Worm (Caenorhabditis elegans) whole organism, young adult: ENCODE data around the gene C36C5.12.

Experiments
- B0019.2 ChIP-seq: fragments of 200-800 bp; sonication (Bioruptor generic); conservative IDR thresholded peaks from 2 replicates; pipeline ENCODE4 v1.3.6; 2022; ENCODE audit warnings: missing genetic modification reagents, missing genetic modification characterization, missing compliant biosample characterization
- B0035.1 ChIP-seq: sonication (generic microtip); optimal IDR thresholded peaks from 2 replicates; lab custom pipeline; 2016; ENCODE audit warnings: missing genetic modification characterization, mild to moderate bottlenecking, missing compliant biosample characterization, missing genotype, missing genetic modification reagents
- B0336.3 ChIP-seq: fragments of 200-800 bp; sonication (Bioruptor generic); IDR thresholded peaks from 2 replicates; pipeline ENCODE4 v1.3.6; 2022; ENCODE audit warnings: missing genetic modification characterization, missing compliant biosample characterization
- C17E4.6 ChIP-seq: fragments of 200-800 bp; sonication (Bioruptor generic); IDR thresholded peaks from 2 replicates; pipeline ENCODE4 v1.3.6; 2022; ENCODE audit warnings: missing genetic modification reagents, missing genetic modification characterization, missing compliant biosample characterization
- F23B12.7 ChIP-seq: sonication (generic microtip); optimal IDR thresholded peaks from 2 replicates; lab custom pipeline; 2017; ENCODE audit warnings: missing genetic modification characterization, mild to moderate bottlenecking, missing compliant biosample characterization, antibody characterized with exemption, moderate library complexity; ENCODE audit not compliant: insufficient read depth
- F49E8.2 ChIP-seq: sonication (generic microtip); optimal IDR thresholded peaks from 3 replicates; lab custom pipeline; 2017; ENCODE audit warnings: missing genetic modification characterization, mild to moderate bottlenecking, missing compliant biosample characterization, antibody characterized with exemption, moderate library complexity; ENCODE audit not compliant: insufficient read depth
- F52B5.7 ChIP-seq: sonication (generic microtip); optimal IDR thresholded peaks from 2 replicates; lab custom pipeline; 2016; ENCODE audit warnings: mild to moderate bottlenecking, missing genetic modification characterization, missing compliant biosample characterization
- T07F8.4 ChIP-seq: sonication (generic microtip); optimal IDR thresholded peaks from 2 replicates; lab custom pipeline; 2016; ENCODE audit warnings: mild to moderate bottlenecking, missing genetic modification characterization, moderate library complexity, missing compliant biosample characterization
- T26A5.8 ChIP-seq: sonication (generic microtip); optimal IDR thresholded peaks from 2 replicates; lab custom pipeline; 2016; ENCODE audit warnings: missing genetic modification characterization, missing compliant biosample characterization
- Y53G8AR.9 ChIP-seq: fragments of 200-800 bp; sonication (Bioruptor generic); conservative IDR thresholded peaks from 2 replicates; pipeline ENCODE4 v1.3.6; 2022; ENCODE audit warnings: missing genetic modification reagents, missing genetic modification characterization, missing compliant biosample characterization
- Y67H2A.10 ChIP-seq: fragments of 200-800 bp; sonication (Bioruptor generic); conservative IDR thresholded peaks from 2 replicates; pipeline ENCODE4 v1.3.6; 2022; ENCODE audit warnings: missing genetic modification reagents, missing genetic modification characterization, missing compliant biosample characterization
- Y79H2A.3 ChIP-seq: fragments of 200-800 bp; sonication (Bioruptor generic); conservative IDR thresholded peaks from 2 replicates; pipeline ENCODE4 v1.3.6; 2022; ENCODE audit warnings: missing genetic modification reagents, missing genetic modification characterization, missing compliant biosample characterization
- ZK185.1 ChIP-seq: sonication (generic microtip); optimal IDR thresholded peaks from 2 replicates; lab custom pipeline; 2016; ENCODE audit warnings: mild to moderate bottlenecking, missing genetic modification characterization, missing compliant biosample characterization; ENCODE audit not compliant: poor library complexity, severe bottlenecking
- ama-1 ChIP-seq, 3 experiments: fragments of 150-350 bp in 1 of 3; sonication (generic microtip) in 2 of 3; optimal IDR thresholded peaks; 2 replicates each; lab custom pipeline; 2014 to 2018; ENCODE audit warnings: missing biosample characterization in 2 of 3, missing genetic modification characterization in 2 of 3, missing genetic modification reagents in 2 of 3
- aptf-3 ChIP-seq: fragments of 200-800 bp; sonication (Bioruptor generic); IDR thresholded peaks from 2 replicates; pipeline ENCODE4 v1.3.6; 2022; ENCODE audit warnings: missing genetic modification characterization, missing compliant biosample characterization
- atf-7 ChIP-seq: sonication (generic microtip); optimal IDR thresholded peaks from 2 replicates; lab custom pipeline; 2017; ENCODE audit warnings: mild to moderate bottlenecking, missing genetic modification characterization, missing compliant biosample characterization
- athp-1 ChIP-seq: sonication (generic microtip); optimal IDR thresholded peaks from 2 replicates; lab custom pipeline; 2017; ENCODE audit warnings: mild to moderate bottlenecking, missing genetic modification characterization, missing compliant biosample characterization
- attf-5 ChIP-seq: fragments of 200-800 bp; sonication (Bioruptor generic); optimal IDR thresholded peaks from 2 replicates; lab custom pipeline; 2018; ENCODE audit warnings: mild to moderate bottlenecking, missing genetic modification characterization, missing compliant biosample characterization
- bed-2 ChIP-seq: fragments of 200-800 bp; sonication (Bioruptor generic); IDR thresholded peaks from 2 replicates; pipeline ENCODE4 v1.3.6; 2022; ENCODE audit warnings: missing genetic modification reagents, missing genetic modification characterization, missing compliant biosample characterization
- ccch-3 ChIP-seq: fragments of 200-800 bp; sonication (Bioruptor generic); optimal IDR thresholded peaks from 2 replicates; lab custom pipeline; 2018; ENCODE audit warnings: mild to moderate bottlenecking, missing genetic modification characterization, missing compliant biosample characterization
- cebp-1 ChIP-seq, 2 experiments: fragments of 200-800 bp in 1 of 2; sonication (Bioruptor generic) in 1 of 2; sonication (generic microtip) in 1 of 2; IDR thresholded peaks in 1 of 2; optimal IDR thresholded peaks in 1 of 2; 2 replicates each; pipeline versions ENCODE4 v1.3.6 to Lab custom; 2017 to 2022; ENCODE audit warnings: missing compliant biosample characterization in 2 of 2, missing genetic modification characterization in 2 of 2, mild to moderate bottlenecking in 1 of 2, missing genetic modification reagents in 1 of 2, moderate library complexity in 1 of 2
- ceh-100 ChIP-seq: fragments of 200-800 bp; sonication (Bioruptor generic); IDR thresholded peaks from 2 replicates; pipeline ENCODE4 v1.3.6; 2022; ENCODE audit warnings: missing genetic modification reagents, missing genetic modification characterization, missing compliant biosample characterization
- ceh-79 ChIP-seq: sonication (generic microtip); optimal IDR thresholded peaks from 2 replicates; lab custom pipeline; 2017; ENCODE audit warnings: mild to moderate bottlenecking, missing genetic modification characterization, missing compliant biosample characterization
- dox-1 ChIP-seq: fragments of 200-800 bp; sonication (Bioruptor generic); IDR thresholded peaks from 2 replicates; pipeline ENCODE4 v1.3.6; 2022; ENCODE audit warnings: missing genetic modification reagents, missing genetic modification characterization, missing compliant biosample characterization
- efl-1 ChIP-seq: fragments of 150-350 bp; optimal IDR thresholded peaks from 2 replicates; lab custom pipeline; 2014; ENCODE audit warnings: missing biosample characterization, missing genetic modification reagents, missing genetic modification characterization
- gei-17 ChIP-seq: fragments of 200-800 bp; sonication (Bioruptor generic); optimal IDR thresholded peaks from 2 replicates; lab custom pipeline; 2018; ENCODE audit warnings: mild to moderate bottlenecking, missing genetic modification characterization, missing compliant biosample characterization
- him-1 ChIP-seq: sonication (generic microtip); optimal IDR thresholded peaks from 2 replicates; lab custom pipeline; 2016; ENCODE audit warnings: missing genotype, missing genetic modification reagents, missing genetic modification characterization, missing compliant biosample characterization
- lin-40 ChIP-seq: sonication (generic microtip); optimal IDR thresholded peaks from 2 replicates; lab custom pipeline; 2016; ENCODE audit warnings: missing genetic modification characterization, mild to moderate bottlenecking, missing compliant biosample characterization, missing genotype, missing genetic modification reagents
- lin-54 ChIP-seq: fragments of 200-800 bp; sonication (Bioruptor generic); optimal IDR thresholded peaks from 2 replicates; lab custom pipeline; 2018; ENCODE audit warnings: mild to moderate bottlenecking, missing genetic modification characterization, missing compliant biosample characterization
- lir-1 ChIP-seq: fragments of 200-800 bp; sonication (Bioruptor generic); conservative IDR thresholded peaks from 2 replicates; pipeline ENCODE4 v1.3.6; 2022; ENCODE audit warnings: missing genetic modification reagents, missing genetic modification characterization, missing compliant biosample characterization
- lsy-27 ChIP-seq: sonication (generic microtip); optimal IDR thresholded peaks from 2 replicates; lab custom pipeline; 2017; ENCODE audit warnings: missing genetic modification characterization, mild to moderate bottlenecking, missing compliant biosample characterization, antibody characterized with exemption, missing genotype, borderline replicate concordance; ENCODE audit not compliant: insufficient read depth
- madf-10 ChIP-seq: sonication (generic microtip); optimal IDR thresholded peaks from 2 replicates; lab custom pipeline; 2016; ENCODE audit warnings: mild to moderate bottlenecking, missing genetic modification characterization, missing compliant biosample characterization
- mes-4 ChIP-seq: sonication (generic microtip); optimal IDR thresholded peaks from 2 replicates; lab custom pipeline; 2016; ENCODE audit warnings: missing genotype, missing genetic modification characterization, missing compliant biosample characterization
- nfya-2 ChIP-seq: fragments of 200-800 bp; sonication (Bioruptor generic); IDR thresholded peaks from 2 replicates; pipeline ENCODE4 v1.3.6; 2022; ENCODE audit warnings: missing genetic modification reagents, missing genetic modification characterization, missing compliant biosample characterization
- nhr-120 ChIP-seq: fragments of 200-800 bp; sonication (Bioruptor generic); IDR thresholded peaks from 2 replicates; pipeline ENCODE4 v1.3.6; 2022; ENCODE audit warnings: missing genetic modification characterization, missing compliant biosample characterization
- nhr-27 ChIP-seq: fragments of 200-800 bp; sonication (Bioruptor generic); optimal IDR thresholded peaks from 2 replicates; lab custom pipeline; 2018; ENCODE audit warnings: mild to moderate bottlenecking, missing genetic modification characterization, moderate library complexity, missing compliant biosample characterization
- nhr-80 ChIP-seq: sonication (generic microtip); optimal IDR thresholded peaks from 2 replicates; lab custom pipeline; 2016; ENCODE audit warnings: missing genetic modification characterization, missing compliant biosample characterization
- nhr-90 ChIP-seq: sonication (generic microtip); optimal IDR thresholded peaks from 2 replicates; lab custom pipeline; 2016; ENCODE audit warnings: missing genotype, mild to moderate bottlenecking, missing genetic modification characterization, missing compliant biosample characterization
- pha-4 ChIP-seq: fragments of 150-350 bp; sonication (generic microtip); optimal IDR thresholded peaks from 2 replicates; lab custom pipeline; 2014; ENCODE audit warnings: missing biosample characterization, missing genetic modification reagents, missing genetic modification characterization
- sdz-38 ChIP-seq: sonication (generic microtip); optimal IDR thresholded peaks from 2 replicates; lab custom pipeline; 2016; ENCODE audit warnings: missing genotype, missing genetic modification characterization, missing compliant biosample characterization
- sea-2 ChIP-seq: fragments of 200-800 bp; sonication (Bioruptor generic); IDR thresholded peaks from 2 replicates; pipeline ENCODE4 v1.3.6; 2022; ENCODE audit warnings: missing genetic modification characterization, missing compliant biosample characterization
- snpc-3.4 ChIP-seq: sonication (generic microtip); optimal IDR thresholded peaks from 2 replicates; lab custom pipeline; 2017; ENCODE audit warnings: missing genetic modification characterization, mild to moderate bottlenecking, missing compliant biosample characterization, antibody characterized with exemption, moderate library complexity, missing genotype, missing genetic modification reagents
- tlf-1 ChIP-seq: fragments of 200-800 bp; sonication (Bioruptor generic); optimal IDR thresholded peaks from 2 replicates; lab custom pipeline; 2018; ENCODE audit warnings: mild to moderate bottlenecking, missing genetic modification characterization, missing compliant biosample characterization
- ztf-18 ChIP-seq: sonication (generic microtip); optimal IDR thresholded peaks from 2 replicates; lab custom pipeline; 2016; ENCODE audit warnings: missing genotype, mild to moderate bottlenecking, missing genetic modification characterization, missing compliant biosample characterization
- ztf-26 ChIP-seq: sonication (generic microtip); optimal IDR thresholded peaks from 2 replicates; lab custom pipeline; 2017; ENCODE audit warnings: missing genetic modification characterization, missing compliant biosample characterization
- ztf-3 ChIP-seq: fragments of 200-800 bp; sonication (Bioruptor generic); optimal IDR thresholded peaks from 2 replicates; lab custom pipeline; 2018; ENCODE audit warnings: mild to moderate bottlenecking, missing genetic modification characterization, missing compliant biosample characterization

C36C5.12 gene

ce11 chrV:3168650-3169049 is 9.5 kb upstream of the C36C5.12 start, which contains the start of gene C36C5.15:
TSS of gene C36C5.15 (minus strand) at chrV:3168750.
- TF ChIP-seq nhr-80 (tag; lab: Kevin White, UChicago) (no peak), efl-1 (no peak), ztf-3 (GFP tag; lab: Kevin White, UChicago) (no peak), nhr-27 (tag; lab: Kevin White, UChicago) (no peak), B0035.1 (tag; lab: Kevin White, UChicago) (no peak), ama-1 (optimal IDR thresholded peaks at IDR 0.05; lab: Kevin White, UChicago) (no peak), ama-1 (GFP tag; optimal IDR thresholded peaks at IDR 0.05; lab: Kevin White, UChicago) (no peak), gei-17 (GFP tag; lab: Kevin White, UChicago) (no peak), cebp-1 (GFP tag; IDR thresholded peaks at IDR 0.05; lab: Robert Waterston, UW) (no peak), cebp-1 (tag; optimal IDR thresholded peaks at IDR 0.05; lab: Kevin White, UChicago) (no peak), Y53G8AR.9 (no peak), pha-4 (tag; lab: Kevin White, UChicago) (no peak), him-1 (no peak), T07F8.4 (tag; lab: Kevin White, UChicago) (no peak), sea-2 (GFP tag; lab: Robert Waterston, UW) (no peak), mes-4 (tag; lab: Kevin White, UChicago) (no peak), lsy-27 (tag; lab: Kevin White, UChicago) (no peak), ztf-18 (tag; lab: Kevin White, UChicago) (no peak), nhr-90 (tag; lab: Kevin White, UChicago) (no peak)

DNA sequence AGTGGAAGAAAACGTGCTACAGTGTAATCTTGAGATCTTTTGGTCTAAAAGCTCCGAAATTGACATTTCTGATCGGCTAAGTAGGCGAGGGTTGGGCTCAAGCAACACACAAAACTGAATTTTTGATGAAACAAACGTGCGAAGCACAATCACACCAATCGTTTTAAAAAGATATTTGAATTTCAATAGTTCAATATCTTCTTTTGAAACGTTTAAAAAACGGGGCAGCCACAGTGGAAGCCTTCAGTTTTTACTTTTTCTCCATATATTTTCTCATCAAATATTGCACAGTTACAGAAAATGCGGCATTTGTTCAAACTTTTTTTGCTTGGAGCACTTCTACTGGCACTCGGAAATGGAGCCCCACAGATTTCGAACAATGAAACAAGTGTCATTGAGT is 7.1 kb upstream of the C36C5.12 start, which contains the start of gene C36C5.4:
Gene C36C5.4 (plus strand): TSS at position 301 of the 400 bp plus-strand sequence.
- TF ChIP-seq B0019.2 (GFP tag; lab: Robert Waterston, UW) (no peak), B0336.3 (GFP tag; lab: Robert Waterston, UW) (no peak), atf-7 (tag; lab: Kevin White, UChicago) (no peak), bed-2 (GFP tag; lab: Robert Waterston, UW) (no peak), sdz-38 (tag; lab: Kevin White, UChicago) (no peak), F23B12.7 (tag; lab: Kevin White, UChicago) (no peak), athp-1 (tag; lab: Kevin White, UChicago) (no peak), lin-40 (tag; lab: Kevin White, UChicago) (no peak), mes-4 (tag; lab: Kevin White, UChicago) (no peak), F52B5.7 (tag; lab: Kevin White, UChicago) (no peak), madf-10 (tag; lab: Kevin White, UChicago) (no peak), F49E8.2 (tag; lab: Kevin White, UChicago) (no peak), ZK185.1 (no peak), attf-5 (GFP tag; lab: Kevin White, UChicago) (no peak), ccch-3 (GFP tag; lab: Kevin White, UChicago) (no peak), lir-1 (GFP tag; lab: Robert Waterston, UW) (no peak), nfya-2 (GFP tag; lab: Robert Waterston, UW) (no peak)
- TF ChIP-seq, all 124 proteins: peak for 0

ce11 chrV:3165438-3165837 is 6.3 kb upstream of the C36C5.12 start, which contains the start of gene C36C5.14:
TSS of gene C36C5.14 (minus strand) at chrV:3165538.
- TF ChIP-seq ceh-79 (tag; lab: Kevin White, UChicago) (no peak), nhr-120 (GFP tag; lab: Robert Waterston, UW) (no peak), ztf-26 (tag; lab: Kevin White, UChicago) (no peak), C17E4.6 (no peak), ccch-3 (GFP tag; lab: Kevin White, UChicago) (no peak), tlf-1 (no peak), ZK185.1 (no peak), aptf-3 (GFP tag; lab: Robert Waterston, UW) (no peak), nhr-27 (tag; lab: Kevin White, UChicago) (no peak), dox-1 (GFP tag; lab: Robert Waterston, UW) (no peak), Y79H2A.3 (GFP tag; lab: Robert Waterston, UW) (no peak), Y67H2A.10 (GFP tag; lab: Robert Waterston, UW) (no peak), ceh-100 (no peak), T26A5.8 (tag; lab: Kevin White, UChicago) (no peak), lin-54 (GFP tag; lab: Kevin White, UChicago) (no peak), B0336.3 (GFP tag; lab: Robert Waterston, UW) (no peak), snpc-3.4 (no peak)
